Worm (Caenorhabditis elegans) whole organism, young adult: ENCODE measurements around the gene sru-39.

Experiments
- B0035.1 ChIP-seq: sonication (generic microtip); optimal IDR thresholded peaks from 2 replicates; lab custom pipeline; 2016; ENCODE audit warnings: missing genetic modification characterization, mild to moderate bottlenecking, missing compliant biosample characterization, missing genotype, missing genetic modification reagents
- B0261.1 ChIP-seq: sonication (generic microtip); optimal IDR thresholded peaks from 2 replicates; lab custom pipeline; 2016; ENCODE audit warnings: mild to moderate bottlenecking, missing genetic modification characterization, moderate library complexity, missing compliant biosample characterization
- F33H1.4 ChIP-seq: fragments of 200-800 bp; sonication (Bioruptor generic); IDR thresholded peaks from 2 replicates; pipeline ENCODE4 v1.3.6; 2022; ENCODE audit warnings: missing genetic modification reagents, missing genetic modification characterization, missing compliant biosample characterization
- F39B2.1 ChIP-seq: fragments of 200-800 bp; sonication (Bioruptor generic); IDR thresholded peaks from 2 replicates; pipeline ENCODE4 v1.3.6; 2022; ENCODE audit warnings: missing genetic modification reagents, missing genetic modification characterization, missing compliant biosample characterization
- Y53F4B.3 ChIP-seq: fragments of 200-800 bp; sonication (Bioruptor generic); IDR thresholded peaks from 2 replicates; pipeline ENCODE4 v1.3.6; 2022; ENCODE audit warnings: missing genetic modification reagents, missing genetic modification characterization, missing compliant biosample characterization
- ama-1 ChIP-seq, 3 experiments: fragments of 150-350 bp in 1 of 3; sonication (generic microtip) in 2 of 3; optimal IDR thresholded peaks; 2 replicates each; lab custom pipeline; 2014 to 2018; ENCODE audit warnings: missing biosample characterization in 2 of 3, missing genetic modification characterization in 2 of 3, missing genetic modification reagents in 2 of 3
- athp-1 ChIP-seq: sonication (generic microtip); optimal IDR thresholded peaks from 2 replicates; lab custom pipeline; 2017; ENCODE audit warnings: mild to moderate bottlenecking, missing genetic modification characterization, missing compliant biosample characterization
- cebp-2 ChIP-seq: fragments of 200-800 bp; sonication (Bioruptor generic); IDR thresholded peaks from 2 replicates; pipeline ENCODE4 v1.3.6; 2022; ENCODE audit warnings: missing genetic modification characterization, missing compliant biosample characterization
- ceh-27 ChIP-seq: fragments of 200-800 bp; sonication (Bioruptor generic); optimal IDR thresholded peaks from 2 replicates; lab custom pipeline; 2018; ENCODE audit warnings: mild to moderate bottlenecking, missing genetic modification characterization, moderate library complexity, missing compliant biosample characterization
- dpff-1 ChIP-seq: sonication (generic microtip); optimal IDR thresholded peaks from 2 replicates; lab custom pipeline; 2017; ENCODE audit warnings: mild to moderate bottlenecking, missing genetic modification characterization, missing compliant biosample characterization
- egrh-3 ChIP-seq: fragments of 200-800 bp; sonication (Bioruptor generic); IDR thresholded peaks from 2 replicates; pipeline ENCODE4 v1.3.6; 2022; ENCODE audit warnings: missing genetic modification reagents, missing genetic modification characterization, missing compliant biosample characterization
- hmg-1.2 ChIP-seq: fragments of 200-800 bp; sonication (Bioruptor generic); IDR thresholded peaks from 2 replicates; pipeline ENCODE4 v1.3.6; 2022; ENCODE audit warnings: missing genetic modification reagents, missing genetic modification characterization, missing compliant biosample characterization
- hsf-1 ChIP-seq: fragments of 200-800 bp; sonication (Bioruptor generic); IDR thresholded peaks from 2 replicates; pipeline ENCODE4 v1.3.6; 2022; ENCODE audit warnings: missing genetic modification reagents, missing genetic modification characterization, missing compliant biosample characterization
- nhr-27 ChIP-seq: fragments of 200-800 bp; sonication (Bioruptor generic); optimal IDR thresholded peaks from 2 replicates; lab custom pipeline; 2018; ENCODE audit warnings: mild to moderate bottlenecking, missing genetic modification characterization, moderate library complexity, missing compliant biosample characterization

DNA sequence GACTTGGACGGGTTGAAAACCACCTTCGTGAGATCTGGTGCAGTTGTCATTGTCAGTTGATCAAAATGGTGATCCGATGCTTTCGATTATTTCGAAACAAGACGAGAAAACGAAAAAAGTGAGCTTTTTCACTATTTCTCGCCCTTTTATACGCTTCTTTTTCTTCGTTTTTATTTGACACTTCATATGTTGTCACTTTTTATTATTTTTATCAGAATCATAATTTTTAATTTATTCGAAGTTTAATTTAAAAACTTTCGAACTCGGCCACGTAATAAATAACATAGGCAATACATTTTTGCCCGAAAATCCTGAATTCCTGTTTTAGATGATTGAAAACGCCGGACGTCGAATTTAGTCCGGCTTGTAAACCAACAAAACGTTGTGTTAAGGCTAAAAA lies 48.8 kb upstream of the sru-39 start, which contains the start of gene F58E6.5:
- TF ChIP-seq egrh-3 (GFP tag; lab: Robert Waterston, UW): no peak
- no peak for TF ChIP-seq B0035.1 (tag; lab: Kevin White, UChicago)
- TF ChIP-seq ama-1 (optimal IDR thresholded peaks at IDR 0.05; lab: Kevin White, UChicago): no peak
- TF ChIP-seq ama-1 (GFP tag; optimal IDR thresholded peaks at IDR 0.05; lab: Kevin White, UChicago): no peak
- no peak for TF ChIP-seq F39B2.1
- TF ChIP-seq ceh-27: no peak
- TF ChIP-seq dpff-1 (tag; lab: Kevin White, UChicago): no peak
- TF ChIP-seq Y53F4B.3: no peak
- TF ChIP-seq hmg-1.2 (GFP tag; lab: Robert Waterston, UW): no peak
- TF ChIP-seq B0261.1 (tag; lab: Kevin White, UChicago): no peak
- TF ChIP-seq nhr-27 (tag; lab: Kevin White, UChicago): no peak
- TF ChIP-seq athp-1 (tag; lab: Kevin White, UChicago): no peak
- TF ChIP-seq hsf-1 (GFP tag; lab: Robert Waterston, UW): no peak
- no peak for TF ChIP-seq cebp-2 (GFP tag; lab: Robert Waterston, UW)
- TF ChIP-seq F33H1.4 (GFP tag; lab: Robert Waterston, UW): no peak
